Worm (Caenorhabditis elegans): Measurements from ENCODE around the gene fbxb-118.

DNA sequence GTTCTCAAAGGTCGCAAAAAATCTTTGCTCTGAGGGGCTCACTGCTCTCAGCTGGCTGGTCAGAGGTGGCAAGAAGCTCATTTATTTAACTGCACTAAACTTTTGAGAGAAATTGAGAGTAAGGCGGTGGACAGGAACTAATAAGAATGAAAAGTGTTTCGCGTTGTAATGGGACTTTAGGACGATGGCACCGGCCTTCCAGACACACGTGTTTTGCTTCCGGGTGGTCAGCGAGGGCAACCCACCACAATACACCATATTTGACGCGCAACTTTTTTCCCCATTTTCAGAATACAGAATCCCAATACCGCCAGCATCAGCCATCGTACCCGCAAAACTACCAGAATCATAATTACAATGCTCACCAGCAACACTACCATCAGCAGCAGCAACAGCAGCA is 23.8 kb downstream of the fbxb-118 start:
- TF ChIP-seq unc-130 (GFP tag; optimal IDR thresholded peaks at IDR 0.05), result no peak
- no peak for TF ChIP-seq him-1 (tag; optimal IDR thresholded peaks at IDR 0.05)
- TF ChIP-seq lin-26 (GFP tag; IDR thresholded peaks at IDR 0.05), result no peak
- TF ChIP-seq ama-1 (optimal IDR thresholded peaks at IDR 0.05), result no peak
- no peak for TF ChIP-seq ama-1 (GFP tag; optimal IDR thresholded peaks at IDR 0.05)
- no peak for TF ChIP-seq snpc-4 (GFP tag; optimal IDR thresholded peaks at IDR 0.05)
- no peak for TF ChIP-seq snpc-4 (tag; optimal IDR thresholded peaks at IDR 0.05)

Data from whole organism, young adult.